Worm (Caenorhabditis elegans) whole organism, L1 larva: ENCODE results near the gene R09E10.5.

Experiments
- C34B4.2 ChIP-seq: sonication (generic microtip); optimal IDR thresholded peaks from 2 replicates; lab custom pipeline; 2017; ENCODE audit warnings: mild to moderate bottlenecking, missing genetic modification characterization, missing compliant biosample characterization
- F16B12.6 ChIP-seq: fragments of 150-350 bp; optimal IDR thresholded peaks from 2 replicates; lab custom pipeline; 2014; ENCODE audit warnings: missing biosample characterization, missing genetic modification characterization
- alr-1 ChIP-seq: fragments of 200-800 bp; sonication (Bioruptor generic); optimal IDR thresholded peaks from 2 replicates; lab custom pipeline; 2018; ENCODE audit warnings: borderline replicate concordance, mild to moderate bottlenecking, missing genetic modification characterization, missing compliant biosample characterization
- aly-2 ChIP-seq: fragments of 150-350 bp; optimal IDR thresholded peaks from 2 replicates; lab custom pipeline; 2014; ENCODE audit warnings: missing biosample characterization, missing genetic modification characterization
- ama-1 ChIP-seq: fragments of 150-350 bp; optimal IDR thresholded peaks from 2 replicates; lab custom pipeline; 2014
- ceh-82 ChIP-seq, 3 experiments: fragments of 150-350 bp in 1 of 3; sonication (generic microtip) in 2 of 3; optimal IDR thresholded peaks; 2 replicates each; lab custom pipeline; 2014 to 2017; ENCODE audit warnings: missing biosample characterization in 3 of 3, missing genetic modification characterization in 3 of 3
- ces-1 ChIP-seq: fragments of 150-350 bp; optimal IDR thresholded peaks from 2 replicates; lab custom pipeline; 2014; ENCODE audit warnings: missing biosample characterization, missing genetic modification reagents, missing genetic modification characterization
- dsc-1 ChIP-seq: sonication (generic microtip); optimal IDR thresholded peaks from 2 replicates; lab custom pipeline; 2016; ENCODE audit warnings: mild to moderate bottlenecking, missing genetic modification characterization, missing compliant biosample characterization
- efl-1 ChIP-seq, 4 experiments: fragments of 150-350 bp; optimal IDR thresholded peaks in 3 of 4; peaks in 1 of 4; 1 replicate in 1 of 4; 2 replicates in 3 of 4; lab custom pipeline; 2014; ENCODE audit warnings: missing biosample characterization in 2 of 4, missing genetic modification characterization in 2 of 4, missing genetic modification reagents in 2 of 4
- egl-27 ChIP-seq, 2 experiments: fragments of 150-350 bp in 1 of 2; sonication (generic microtip); optimal IDR thresholded peaks; 3 replicates each; lab custom pipeline; 2017 to 2018; ENCODE audit warnings: missing biosample characterization in 2 of 2, missing genetic modification characterization in 2 of 2, missing genetic modification reagents in 2 of 2
- fkh-10 ChIP-seq: sonication (generic microtip); optimal IDR thresholded peaks from 2 replicates; lab custom pipeline; 2017; ENCODE audit warnings: missing biosample characterization, missing genetic modification reagents, missing genetic modification characterization
- fkh-8 ChIP-seq: sonication (generic microtip); optimal IDR thresholded peaks from 2 replicates; lab custom pipeline; 2016; ENCODE audit warnings: mild to moderate bottlenecking, missing genetic modification characterization, missing compliant biosample characterization
- grh-1 ChIP-seq: fragments of 200-800 bp; sonication (Bioruptor generic); IDR thresholded peaks from 2 replicates; pipeline ENCODE4 v1.3.6; 2022; ENCODE audit warnings: missing genetic modification reagents, missing genetic modification characterization, missing compliant biosample characterization
- hlh-17 ChIP-seq: fragments of 200-800 bp; sonication (Bioruptor generic); optimal IDR thresholded peaks from 2 replicates; lab custom pipeline; 2018; ENCODE audit warnings: missing genetic modification characterization, mild to moderate bottlenecking, missing compliant biosample characterization, moderate library complexity, borderline replicate concordance
- hlh-4 ChIP-seq: sonication (generic microtip); optimal IDR thresholded peaks from 2 replicates; lab custom pipeline; 2016; ENCODE audit warnings: mild to moderate bottlenecking, missing genetic modification characterization, missing compliant biosample characterization
- irx-1 ChIP-seq: sonication (generic microtip); optimal IDR thresholded peaks from 2 replicates; lab custom pipeline; 2016; ENCODE audit warnings: missing genetic modification characterization, missing compliant biosample characterization
- jun-1 ChIP-seq: fragments of 150-350 bp; optimal IDR thresholded peaks from 2 replicates; lab custom pipeline; 2014; ENCODE audit warnings: missing biosample characterization, missing genetic modification reagents, missing genetic modification characterization
- lin-14 ChIP-seq: fragments of 200-800 bp; sonication (Bioruptor generic); optimal IDR thresholded peaks from 2 replicates; lab custom pipeline; 2018; ENCODE audit warnings: mild to moderate bottlenecking, missing genetic modification characterization, moderate library complexity, missing compliant biosample characterization
- lin-15B ChIP-seq: fragments of 150-350 bp; sonication (generic microtip); optimal IDR thresholded peaks from 3 replicates; lab custom pipeline; 2014; ENCODE audit warnings: missing biosample characterization, missing genetic modification characterization
- lin-35 ChIP-seq, 2 experiments: fragments of 150-350 bp; optimal IDR thresholded peaks; 2 replicates each; lab custom pipeline; 2014; ENCODE audit warnings: missing biosample characterization in 2 of 2, missing genetic modification characterization in 2 of 2, missing genetic modification reagents in 2 of 2
- lin-39 ChIP-seq: fragments of 150-350 bp; optimal IDR thresholded peaks from 2 replicates; lab custom pipeline; 2014; ENCODE audit warnings: missing biosample characterization, missing genetic modification reagents, missing genetic modification characterization
- lsy-2 ChIP-seq, 2 experiments: fragments of 150-350 bp; optimal IDR thresholded peaks; 2 replicates each; lab custom pipeline; 2014; ENCODE audit warnings: missing biosample characterization in 2 of 2, missing genetic modification characterization in 2 of 2
- nhr-11 ChIP-seq: fragments of 150-350 bp; optimal IDR thresholded peaks from 2 replicates; lab custom pipeline; 2014; ENCODE audit warnings: missing biosample characterization, missing genetic modification characterization
- nhr-19 ChIP-seq: fragments of 200-800 bp; sonication (Bioruptor generic); conservative IDR thresholded peaks from 2 replicates; pipeline ENCODE4 v1.3.6; 2022; ENCODE audit warnings: missing genetic modification characterization, missing compliant biosample characterization
- nhr-237 ChIP-seq: fragments of 150-350 bp; optimal IDR thresholded peaks from 2 replicates; lab custom pipeline; 2014; ENCODE audit warnings: missing biosample characterization, missing genetic modification characterization
- nhr-47 ChIP-seq: sonication (generic microtip); optimal IDR thresholded peaks from 2 replicates; lab custom pipeline; 2016; ENCODE audit warnings: mild to moderate bottlenecking, missing genetic modification characterization, moderate library complexity, missing compliant biosample characterization
- nhr-71 ChIP-seq: sonication (generic microtip); optimal IDR thresholded peaks from 2 replicates; lab custom pipeline; 2016; ENCODE audit warnings: mild to moderate bottlenecking, missing genetic modification characterization, moderate library complexity, missing compliant biosample characterization
- nhr-84 ChIP-seq: sonication (generic microtip); optimal IDR thresholded peaks from 2 replicates; lab custom pipeline; 2017; ENCODE audit warnings: missing biosample characterization, missing genetic modification characterization
- nhr-90 ChIP-seq: sonication (generic microtip); optimal IDR thresholded peaks from 2 replicates; lab custom pipeline; 2016; ENCODE audit warnings: mild to moderate bottlenecking, missing genetic modification characterization, missing compliant biosample characterization; ENCODE audit not compliant: poor library complexity
- pag-3 ChIP-seq: sonication (generic microtip); optimal IDR thresholded peaks from 2 replicates; lab custom pipeline; 2017; ENCODE audit warnings: missing genetic modification characterization, mild to moderate bottlenecking, missing compliant biosample characterization, antibody characterized with exemption, borderline replicate concordance; ENCODE audit not compliant: insufficient read depth
- pax-3 ChIP-seq: fragments of 200-800 bp; sonication (Bioruptor generic); optimal IDR thresholded peaks from 2 replicates; lab custom pipeline; 2018; ENCODE audit warnings: mild to moderate bottlenecking, missing genetic modification characterization, moderate library complexity, missing compliant biosample characterization
- rnt-1 ChIP-seq: sonication (generic microtip); optimal IDR thresholded peaks from 2 replicates; lab custom pipeline; 2016; ENCODE audit warnings: mild to moderate bottlenecking, missing genetic modification characterization, moderate library complexity, missing compliant biosample characterization
- skn-1 ChIP-seq: fragments of 150-350 bp; optimal IDR thresholded peaks from 2 replicates; lab custom pipeline; 2014; ENCODE audit warnings: missing biosample characterization, missing genetic modification characterization
- snu-23 ChIP-seq: sonication (generic microtip); optimal IDR thresholded peaks from 2 replicates; lab custom pipeline; 2016; ENCODE audit warnings: missing genetic modification characterization, missing compliant biosample characterization
- sox-4 ChIP-seq: sonication (generic microtip); optimal IDR thresholded peaks from 2 replicates; lab custom pipeline; 2016; ENCODE audit warnings: missing genetic modification characterization, missing compliant biosample characterization
- swsn-7 ChIP-seq: sonication (generic microtip); optimal IDR thresholded peaks from 2 replicates; lab custom pipeline; 2016; ENCODE audit warnings: missing genetic modification characterization, missing compliant biosample characterization
- tlp-1 ChIP-seq: fragments of 150-350 bp; optimal IDR thresholded peaks from 2 replicates; lab custom pipeline; 2014; ENCODE audit warnings: missing biosample characterization, missing genetic modification characterization
- unc-30 ChIP-seq: sonication (generic microtip); optimal IDR thresholded peaks from 2 replicates; lab custom pipeline; 2017; ENCODE audit warnings: missing biosample characterization, missing genetic modification characterization
- zag-1 ChIP-seq: fragments of 150-350 bp; optimal IDR thresholded peaks from 2 replicates; lab custom pipeline; 2014; ENCODE audit warnings: missing biosample characterization, missing genetic modification characterization
- ztf-4 ChIP-seq: fragments of 150-350 bp; optimal IDR thresholded peaks from 2 replicates; lab custom pipeline; 2014; ENCODE audit warnings: missing biosample characterization, missing genetic modification characterization

The R09E10.5 gene

ce11 chrIV:10341618-10342360, 39.7 kb upstream of the R09E10.5 start (continued):
- TF ChIP-seq C34B4.2 (tag; lab: Kevin White, UChicago) (no peak), fkh-10 (GFP tag; lab: Kevin White, UChicago) (peak; percentile 48), dsc-1 (tag; lab: Kevin White, UChicago) (no peak), skn-1 (peak; percentile 4), lin-39 (tag; lab: Kevin White, UChicago) (peak; percentile 64), rnt-1 (tag; lab: Kevin White, UChicago) (peak; percentile 72), lsy-2 (tag; optimal IDR thresholded peaks at IDR 0.05; lab: Kevin White, UChicago) (peak in 1 of 2 experiments; percentile 21), jun-1 (tag; lab: Kevin White, UChicago) (no peak), ces-1 (GFP tag; lab: Kevin White, UChicago) (peak; percentile 34), nhr-90 (tag; lab: Kevin White, UChicago) (no peak), nhr-84 (tag; lab: Kevin White, UChicago) (no peak), egl-27 (tag; optimal IDR thresholded peaks at IDR 0.05; lab: Kevin White, UChicago) (no peak), lin-14 (GFP tag; lab: Kevin White, UChicago) (peak; percentile 9), unc-30 (tag; lab: Kevin White, UChicago) (no peak), ceh-82 (tag; optimal IDR thresholded peaks at IDR 0.05; lab: Kevin White, UChicago) (peak in 1 of 3 experiments; percentile 53)
- TF ChIP-seq, all 84 proteins: peak for 16

ce11 chrIV:10339701-10340100, 37.6 kb upstream of the R09E10.5 start:
- no peak for TF ChIP-seq nhr-237 (tag; lab: Kevin White, UChicago)
- TF ChIP-seq swsn-7 (tag; lab: Kevin White, UChicago), result peak; percentile 4
- TF ChIP-seq pax-3, result peak; percentile 46
- TF ChIP-seq nhr-71, result peak; percentile 68
- TF ChIP-seq nhr-19, result no peak
- TF ChIP-seq sox-4, result peak; percentile 3
- TF ChIP-seq lsy-2 (tag; optimal IDR thresholded peaks at IDR 0.05; lab: Kevin White, UChicago), result peak in 1 of 2 experiments; percentile 22
- TF ChIP-seq dsc-1 (tag; lab: Kevin White, UChicago), result peak; percentile 80
- peak; percentile 29 for TF ChIP-seq hlh-4
- TF ChIP-seq zag-1 (tag; lab: Kevin White, UChicago), result no peak
- TF ChIP-seq nhr-47 (tag; lab: Kevin White, UChicago), result peak; percentile 57
- TF ChIP-seq lin-14 (GFP tag; lab: Kevin White, UChicago), result peak; percentile 25
- peak; percentile 86 for TF ChIP-seq fkh-8 (tag; lab: Kevin White, UChicago)
- TF ChIP-seq aly-2 (tag; lab: Kevin White, UChicago), result no peak
- no peak for TF ChIP-seq alr-1
- no peak for TF ChIP-seq F16B12.6 (tag; lab: Kevin White, UChicago)

- TF ChIP-seq grh-1 (GFP tag; lab: Robert Waterston, UW), result no peak
- no peak for TF ChIP-seq jun-1 (tag; lab: Kevin White, UChicago)
- TF ChIP-seq tlp-1 (tag; lab: Kevin White, UChicago), result no peak
- no peak for TF ChIP-seq C34B4.2 (tag; lab: Kevin White, UChicago)
- TF ChIP-seq efl-1 (optimal IDR thresholded peaks at IDR 0.05; lab: Kevin White, UChicago), result no peak
- TF ChIP-seq efl-1 (GFP tag; optimal IDR thresholded peaks at IDR 0.05 in 1 of 2; lab: Kevin White, UChicago), result no peak
- TF ChIP-seq irx-1 (tag; lab: Kevin White, UChicago), result no peak
- TF ChIP-seq pag-3 (tag; lab: Kevin White, UChicago), result no peak
- TF ChIP-seq hlh-17, result no peak
- no peak for TF ChIP-seq pax-3
- TF ChIP-seq rnt-1 (tag; lab: Kevin White, UChicago), result no peak
- TF ChIP-seq swsn-7 (tag; lab: Kevin White, UChicago), result no peak
- TF ChIP-seq ztf-4 (tag; lab: Kevin White, UChicago), result no peak
- TF ChIP-seq snu-23 (GFP tag; lab: Kevin White, UChicago), result no peak
- no peak for TF ChIP-seq lin-15B (tag; lab: Kevin White, UChicago)
- TF ChIP-seq lin-35 (GFP tag; optimal IDR thresholded peaks at IDR 0.05; lab: Kevin White, UChicago), result no peak
- no peak for TF ChIP-seq ama-1 (lab: Kevin White, UChicago)
- no peak for TF ChIP-seq nhr-11 (tag; lab: Kevin White, UChicago)
- TF ChIP-seq lsy-2 (tag; optimal IDR thresholded peaks at IDR 0.05; lab: Kevin White, UChicago), result no peak
These were observed 35.2 kb upstream of the R09E10.5 start for ce11 chrIV:10337286-10337685.
